Worm (Caenorhabditis elegans): ENCODE measurements around the gene fbxa-199.
"Not testable (repeated sequence)": the region's sequence is repeated elsewhere in the genome, so short reads cannot be mapped to it uniquely, and the experiment has no call there.

The fbxa-199 gene

ce11 chrV:15377903-15378302, 20.7 kb downstream of the fbxa-199 start, which contains the start of gene srh-122:
Gene srh-122, minus strand, starts transcription at chrV:15378003.
- TF ChIP-seq scrt-1 (GFP tag; IDR thresholded peaks at IDR 0.05), result no peak
- TF ChIP-seq ceh-36 (tag; optimal IDR thresholded peaks at IDR 0.05), result no peak
- no peak for TF ChIP-seq ceh-13 (GFP tag; optimal IDR thresholded peaks at IDR 0.05)
- no peak for TF ChIP-seq aly-1 (tag; optimal IDR thresholded peaks at IDR 0.05)
- TF ChIP-seq ama-1 (optimal IDR thresholded peaks at IDR 0.05), result no peak
- TF ChIP-seq ets-7 (tag; optimal IDR thresholded peaks at IDR 0.05), result no peak
- no peak for TF ChIP-seq hmbx-1 (tag; optimal IDR thresholded peaks at IDR 0.05)
- no peak for TF ChIP-seq flt-1 (GFP tag; IDR thresholded peaks at IDR 0.05)
- TF ChIP-seq B0310.2 (tag; optimal IDR thresholded peaks at IDR 0.05), result no peak

ce11 chrV:15376223-15376622, 22.4 kb downstream of the fbxa-199 start, which contains the start of gene srh-52:
Gene srh-52, minus strand, starts transcription at chrV:15376323.
- no peak for TF ChIP-seq ceh-13 (GFP tag; optimal IDR thresholded peaks at IDR 0.05)
- TF ChIP-seq hmg-4 (GFP tag; optimal IDR thresholded peaks at IDR 0.05), result no peak
- TF ChIP-seq scrt-1 (GFP tag; IDR thresholded peaks at IDR 0.05), result no peak
- TF ChIP-seq hnd-1 (tag; optimal IDR thresholded peaks at IDR 0.05), result no peak
- no peak for TF ChIP-seq pes-1 (GFP tag; IDR thresholded peaks at IDR 0.05)
- TF ChIP-seq tbx-37 (GFP tag; conservative IDR thresholded peaks at IDR 0.05), result no peak
- no peak for TF ChIP-seq ama-1 (optimal IDR thresholded peaks at IDR 0.05)
- no peak for TF ChIP-seq tra-4 (tag; optimal IDR thresholded peaks at IDR 0.05)
- TF ChIP-seq ets-7 (tag; optimal IDR thresholded peaks at IDR 0.05), result no peak
- no peak for TF ChIP-seq hmbx-1 (tag; optimal IDR thresholded peaks at IDR 0.05)
- TF ChIP-seq flt-1 (GFP tag; IDR thresholded peaks at IDR 0.05), result no peak

- TF ChIP-seq F13C5.2 (tag; optimal IDR thresholded peaks at IDR 0.05) (no peak), hnd-1 (tag; optimal IDR thresholded peaks at IDR 0.05) (no peak), hmg-4 (GFP tag; optimal IDR thresholded peaks at IDR 0.05) (no peak)
Measured at ce11 chrV:15369707-15370106, 28.9 kb downstream of the fbxa-199 start, which contains the start of gene nhr-269. Gene nhr-269, minus strand, starts transcription at chrV:15369807.

- TF ChIP-seq tbx-11 (GFP tag; IDR thresholded peaks at IDR 0.05), result no peak
- no peak for TF ChIP-seq hnd-1 (tag; optimal IDR thresholded peaks at IDR 0.05)
- TF ChIP-seq ets-7 (tag; optimal IDR thresholded peaks at IDR 0.05), result no peak
- TF ChIP-seq flt-1 (GFP tag; IDR thresholded peaks at IDR 0.05), result no peak
- TF ChIP-seq ceh-36 (tag; optimal IDR thresholded peaks at IDR 0.05), result no peak
- TF ChIP-seq sea-1 (GFP tag; conservative IDR thresholded peaks at IDR 0.05), result no peak
- no peak for TF ChIP-seq pes-1 (GFP tag; IDR thresholded peaks at IDR 0.05)
- no peak for TF ChIP-seq hmg-4 (GFP tag; optimal IDR thresholded peaks at IDR 0.05)
- no peak for TF ChIP-seq F13C5.2 (tag; optimal IDR thresholded peaks at IDR 0.05)
- TF ChIP-seq aly-1 (tag; optimal IDR thresholded peaks at IDR 0.05), result no peak
- no peak for TF ChIP-seq tbx-37 (GFP tag; conservative IDR thresholded peaks at IDR 0.05)
- TF ChIP-seq B0310.2 (tag; optimal IDR thresholded peaks at IDR 0.05), result no peak
- no peak for TF ChIP-seq ceh-13 (GFP tag; optimal IDR thresholded peaks at IDR 0.05)
- no peak for TF ChIP-seq ama-1 (optimal IDR thresholded peaks at IDR 0.05)
Measured at ce11 chrV:15367770-15368169, 30.9 kb downstream of the fbxa-199 start.

- TF ChIP-seq F13C5.2 (tag; optimal IDR thresholded peaks at IDR 0.05); hnd-1 (tag; optimal IDR thresholded peaks at IDR 0.05); flt-1 (GFP tag; IDR thresholded peaks at IDR 0.05): not testable (repeated sequence)
Measured at ce11 chrV:15361412-15361811, 37.2 kb downstream of the fbxa-199 start, which contains the start of gene ech-1.1. Gene ech-1.1, minus strand, starts transcription at chrV:15361512.

- TF ChIP-seq scrt-1 (GFP tag; IDR thresholded peaks at IDR 0.05) (no peak), flt-1 (GFP tag; IDR thresholded peaks at IDR 0.05) (no peak), B0310.2 (tag; optimal IDR thresholded peaks at IDR 0.05) (no peak), ets-7 (tag; optimal IDR thresholded peaks at IDR 0.05) (no peak), ama-1 (optimal IDR thresholded peaks at IDR 0.05) (no peak)
Measured at ce11 chrV:15354648-15355047, 44.0 kb downstream of the fbxa-199 start, which contains the start of gene C29F3.7. Gene C29F3.7, plus strand, starts transcription at chrV:15354901.

- TF ChIP-seq F13C5.2 (tag; optimal IDR thresholded peaks at IDR 0.05) (no peak), tbx-11 (GFP tag; IDR thresholded peaks at IDR 0.05) (no peak), ets-7 (tag; optimal IDR thresholded peaks at IDR 0.05) (no peak), pes-1 (GFP tag; IDR thresholded peaks at IDR 0.05) (no peak), hmg-4 (GFP tag; optimal IDR thresholded peaks at IDR 0.05) (no peak), B0310.2 (tag; optimal IDR thresholded peaks at IDR 0.05) (no peak), sea-1 (GFP tag; conservative IDR thresholded peaks at IDR 0.05) (no peak), hmbx-1 (tag; optimal IDR thresholded peaks at IDR 0.05) (no peak), scrt-1 (GFP tag; IDR thresholded peaks at IDR 0.05) (no peak), hnd-1 (tag; optimal IDR thresholded peaks at IDR 0.05) (no peak), flt-1 (GFP tag; IDR thresholded peaks at IDR 0.05) (no peak), ama-1 (optimal IDR thresholded peaks at IDR 0.05) (no peak), aly-1 (tag; optimal IDR thresholded peaks at IDR 0.05) (no peak), ceh-13 (GFP tag; optimal IDR thresholded peaks at IDR 0.05) (no peak), tra-4 (tag; optimal IDR thresholded peaks at IDR 0.05) (no peak), ceh-36 (tag; optimal IDR thresholded peaks at IDR 0.05) (no peak), tbx-37 (GFP tag; conservative IDR thresholded peaks at IDR 0.05) (no peak)
Measured at ce11 chrV:15352376-15352775, 46.3 kb downstream of the fbxa-199 start, which contains the start of gene srx-58. Gene srx-58, plus strand, starts transcription at chrV:15352676.

ce11 chrV:15350615-15351014, 48.0 kb downstream of the fbxa-199 start, which contains the start of gene clec-231:
Gene clec-231, minus strand, starts transcription at chrV:15350715.
- TF ChIP-seq aly-1 (tag; optimal IDR thresholded peaks at IDR 0.05), result no peak
- no peak for TF ChIP-seq tbx-11 (GFP tag; IDR thresholded peaks at IDR 0.05)
- no peak for TF ChIP-seq hmg-4 (GFP tag; optimal IDR thresholded peaks at IDR 0.05)
- TF ChIP-seq B0310.2 (tag; optimal IDR thresholded peaks at IDR 0.05), result no peak
- TF ChIP-seq tra-4 (tag; optimal IDR thresholded peaks at IDR 0.05), result no peak
- TF ChIP-seq ets-7 (tag; optimal IDR thresholded peaks at IDR 0.05), result no peak
- no peak for TF ChIP-seq ceh-13 (GFP tag; optimal IDR thresholded peaks at IDR 0.05)
- TF ChIP-seq sea-1 (GFP tag; conservative IDR thresholded peaks at IDR 0.05), result no peak
- TF ChIP-seq hnd-1 (tag; optimal IDR thresholded peaks at IDR 0.05), result no peak
- no peak for TF ChIP-seq F13C5.2 (tag; optimal IDR thresholded peaks at IDR 0.05)
- no peak for TF ChIP-seq hmbx-1 (tag; optimal IDR thresholded peaks at IDR 0.05)
- TF ChIP-seq ama-1 (optimal IDR thresholded peaks at IDR 0.05), result no peak
- no peak for TF ChIP-seq flt-1 (GFP tag; IDR thresholded peaks at IDR 0.05)
- TF ChIP-seq scrt-1 (GFP tag; IDR thresholded peaks at IDR 0.05), result no peak
- TF ChIP-seq tbx-37 (GFP tag; conservative IDR thresholded peaks at IDR 0.05), result no peak
